Worm (Caenorhabditis elegans) whole organism, L4 larva: ENCODE measurements around the gene H01G02.3.

ENCODE experiments used
- aha-1 ChIP-seq: fragments of 150-350 bp; peaks from one replicate; lab custom pipeline; 2014; ENCODE audit warnings: missing biosample characterization, missing genetic modification characterization
- ceh-28 ChIP-seq: fragments of 150-350 bp; optimal IDR thresholded peaks from 2 replicates; lab custom pipeline; 2014; ENCODE audit warnings: missing biosample characterization, missing genetic modification reagents, missing genetic modification characterization
- ces-1 ChIP-seq: fragments of 150-350 bp; sonication (generic microtip); optimal IDR thresholded peaks from 4 replicates; lab custom pipeline; 2014; ENCODE audit warnings: missing biosample characterization, missing genetic modification reagents, missing genetic modification characterization
- daf-12 ChIP-seq: fragments of 150-350 bp; optimal IDR thresholded peaks from 2 replicates; lab custom pipeline; 2014; ENCODE audit warnings: missing biosample characterization, missing genetic modification reagents, missing genetic modification characterization
- fos-1 ChIP-seq: fragments of 150-350 bp; optimal IDR thresholded peaks from 2 replicates; lab custom pipeline; 2014; ENCODE audit warnings: missing biosample characterization, missing genetic modification characterization
- nhr-11 ChIP-seq: fragments of 150-350 bp; optimal IDR thresholded peaks from 2 replicates; lab custom pipeline; 2014; ENCODE audit warnings: missing biosample characterization, missing genetic modification characterization
- nhr-77 ChIP-seq: fragments of 150-350 bp; optimal IDR thresholded peaks from 2 replicates; lab custom pipeline; 2014; ENCODE audit warnings: missing biosample characterization, missing genetic modification characterization
- skn-1 ChIP-seq: fragments of 150-350 bp; optimal IDR thresholded peaks from 2 replicates; lab custom pipeline; 2014; ENCODE audit warnings: missing biosample characterization, missing genetic modification characterization
- unc-62 ChIP-seq, 3 experiments: fragments of 150-350 bp in 1 of 3; sonication (generic microtip); optimal IDR thresholded peaks in 2 of 3; peaks in 1 of 3; 1 replicate in 1 of 3; 2 replicates in 2 of 3; lab custom pipeline; 2014 to 2017; ENCODE audit warnings: missing biosample characterization in 3 of 3, missing genetic modification characterization in 3 of 3, missing genetic modification reagents in 3 of 3, missing genotype in 1 of 3
- vab-7 ChIP-seq: fragments of 200-800 bp; sonication (Bioruptor generic); IDR thresholded peaks from 2 replicates; pipeline ENCODE4 v1.3.6; 2022; ENCODE audit warnings: missing genetic modification reagents, missing genetic modification characterization, missing compliant biosample characterization
- ztf-7 ChIP-seq: fragments of 150-350 bp; optimal IDR thresholded peaks from 2 replicates; lab custom pipeline; 2014; ENCODE audit warnings: missing biosample characterization, missing genetic modification characterization

DNA sequence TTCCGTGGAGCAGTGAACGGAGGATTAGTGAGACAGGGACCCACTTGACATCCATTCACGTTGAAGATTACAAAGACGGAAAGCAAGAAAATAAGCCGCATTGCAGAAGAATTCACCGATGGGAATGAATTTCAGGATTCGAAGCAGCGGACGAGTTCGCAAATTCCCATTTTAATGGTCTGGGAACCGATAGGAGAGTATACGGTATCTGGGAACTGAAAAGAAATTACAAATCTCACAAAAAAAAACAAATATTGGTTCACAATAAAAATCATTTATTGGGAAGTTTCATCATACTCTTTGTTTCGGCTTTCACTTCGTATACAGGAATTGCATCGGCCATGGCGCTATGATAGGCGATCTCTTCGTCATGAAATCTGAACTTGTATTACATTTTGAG lies 37.4 kb downstream of the H01G02.3 start, which contains the start of gene T12A7.10:
- TF ChIP-seq daf-12 (tag; lab: Kevin White, UChicago) = no peak
- no peak for TF ChIP-seq fos-1 (tag; lab: Kevin White, UChicago)
- no peak for TF ChIP-seq vab-7 (GFP tag; lab: Robert Waterston, UW)
- TF ChIP-seq ces-1 (GFP tag; lab: Kevin White, UChicago) = no peak
- TF ChIP-seq aha-1 (tag; lab: Kevin White, UChicago) = peak; percentile 56
- TF ChIP-seq skn-1 (tag; lab: Kevin White, UChicago) = no peak
- no peak for TF ChIP-seq nhr-77 (tag; lab: Kevin White, UChicago)
- TF ChIP-seq ceh-28 (tag; lab: Kevin White, UChicago) = no peak
- no peak for TF ChIP-seq nhr-11 (tag; lab: Kevin White, UChicago)
- no peak for TF ChIP-seq unc-62 (GFP tag; optimal IDR thresholded peaks at IDR 0.05 in 1 of 2; lab: Kevin White, UChicago)
- no peak for TF ChIP-seq unc-62 (tag; optimal IDR thresholded peaks at IDR 0.05; lab: Kevin White, UChicago)
- no peak for TF ChIP-seq ztf-7 (tag; lab: Kevin White, UChicago)
